Worm (Caenorhabditis elegans): ENCODE results near the gene Y73B6BL.37.

Y73B6BL.37 gene

ce11 chrIV:6487047-6487446 is at the start of gene Y73B6BL.37:
TSS of gene Y73B6BL.37 (plus strand) at chrIV:6487347.
- TF ChIP-seq nhr-129 (tag; optimal IDR thresholded peaks at IDR 0.05) (no peak), elt-1 (tag; optimal IDR thresholded peaks at IDR 0.05) (no peak), crh-2 (tag; optimal IDR thresholded peaks at IDR 0.05) (no peak), egl-27 (tag; optimal IDR thresholded peaks at IDR 0.05) (no peak)

ce11 chrIV:6438051-6438450 is 49.1 kb upstream of the Y73B6BL.37 start, which contains the start of gene dlc-5:
TSS of gene dlc-5 (plus strand) at chrIV:6438204.
- TF ChIP-seq aly-2 (tag; optimal IDR thresholded peaks at IDR 0.05) (no peak), unc-62 (GFP tag; optimal IDR thresholded peaks at IDR 0.05) (no peak), lin-11 (tag; optimal IDR thresholded peaks at IDR 0.05) (no peak)

ce11 chrIV:6441601-6442000 is 45.5 kb upstream of the Y73B6BL.37 start, which contains the start of gene Y73B6BL.31:
TSS of gene Y73B6BL.31 (plus strand) at chrIV:6441901.
- TF ChIP-seq ama-1 (optimal IDR thresholded peaks at IDR 0.05): no peak
- TF ChIP-seq elt-1 (tag; optimal IDR thresholded peaks at IDR 0.05): no peak
- no peak for TF ChIP-seq alr-1 (tag; optimal IDR thresholded peaks at IDR 0.05)
- TF ChIP-seq lin-13 (GFP tag; optimal IDR thresholded peaks at IDR 0.05): no peak
- TF ChIP-seq elt-3 (tag; optimal IDR thresholded peaks at IDR 0.05): no peak
- TF ChIP-seq crh-2 (tag; optimal IDR thresholded peaks at IDR 0.05): no peak
- TF ChIP-seq skn-1 (tag; optimal IDR thresholded peaks at IDR 0.05): no peak
- no peak for TF ChIP-seq ztf-11 (tag; optimal IDR thresholded peaks at IDR 0.05)
- no peak for TF ChIP-seq ceh-16 (tag; optimal IDR thresholded peaks at IDR 0.05)
- TF ChIP-seq ceh-82 (tag; optimal IDR thresholded peaks at IDR 0.05): no peak

ce11 chrIV:6442016-6442618 is 45.0 kb upstream of the Y73B6BL.37 start:
- TF ChIP-seq gmeb-1 (tag; optimal IDR thresholded peaks at IDR 0.05) (peak; percentile 26), sma-9 (GFP tag; optimal IDR thresholded peaks at IDR 0.05) (peak; percentile 42), sma-9 (tag; optimal IDR thresholded peaks at IDR 0.05) (no peak), unc-55 (GFP tag; optimal IDR thresholded peaks at IDR 0.05) (peak; percentile 23), nhr-129 (tag; optimal IDR thresholded peaks at IDR 0.05) (no peak), C34F6.9 (tag; optimal IDR thresholded peaks at IDR 0.05) (peak; percentile 2), F13H6.1 (tag; optimal IDR thresholded peaks at IDR 0.05) (peak; percentile 59), ztf-1 (GFP tag; conservative IDR thresholded peaks at IDR 0.05) (no peak), fos-1 (tag; optimal IDR thresholded peaks at IDR 0.05) (no peak), lsy-2 (tag; optimal IDR thresholded peaks at IDR 0.05) (peak; percentile 21 to 39), sma-3 (GFP tag; optimal IDR thresholded peaks at IDR 0.05) (no peak), nhr-11 (tag; optimal IDR thresholded peaks at IDR 0.05) (no peak)

ce11 chrIV:6443018-6443417 is 44.1 kb upstream of the Y73B6BL.37 start:
- no peak for TF ChIP-seq nhr-21 (tag; optimal IDR thresholded peaks at IDR 0.05)
- no peak for TF ChIP-seq C34F6.9 (tag; optimal IDR thresholded peaks at IDR 0.05)
- no peak for TF ChIP-seq gmeb-1 (tag; optimal IDR thresholded peaks at IDR 0.05)
- TF ChIP-seq nhr-11 (tag; optimal IDR thresholded peaks at IDR 0.05): no peak
- TF ChIP-seq dmd-4 (tag; optimal IDR thresholded peaks at IDR 0.05): no peak
- no peak for TF ChIP-seq lin-13 (GFP tag; optimal IDR thresholded peaks at IDR 0.05)
- no peak for TF ChIP-seq ztf-4 (tag; optimal IDR thresholded peaks at IDR 0.05)
- no peak for TF ChIP-seq lsy-2 (tag; optimal IDR thresholded peaks at IDR 0.05)
- TF ChIP-seq egl-27 (tag; optimal IDR thresholded peaks at IDR 0.05): no peak
- TF ChIP-seq unc-55 (GFP tag; optimal IDR thresholded peaks at IDR 0.05): no peak
- TF ChIP-seq mdl-1 (tag; optimal IDR thresholded peaks at IDR 0.05): no peak
- TF ChIP-seq nhr-23 (tag; optimal IDR thresholded peaks at IDR 0.05): no peak
- TF ChIP-seq nhr-10 (tag; optimal IDR thresholded peaks at IDR 0.05): no peak
- TF ChIP-seq ztf-11 (tag; optimal IDR thresholded peaks at IDR 0.05): no peak
- no peak for TF ChIP-seq peb-1 (tag; optimal IDR thresholded peaks at IDR 0.05)
- TF ChIP-seq elt-3 (tag; optimal IDR thresholded peaks at IDR 0.05): no peak
- TF ChIP-seq aly-2 (tag; optimal IDR thresholded peaks at IDR 0.05): no peak

- no peak for TF ChIP-seq blmp-1 (tag; optimal IDR thresholded peaks at IDR 0.05; ENCODE audit: insufficient read depth)
- no peak for TF ChIP-seq ztf-4 (tag; optimal IDR thresholded peaks at IDR 0.05)
- no peak for TF ChIP-seq Y55F3AM.14 (GFP tag; optimal IDR thresholded peaks at IDR 0.05)
- no peak for TF ChIP-seq gmeb-1 (tag; optimal IDR thresholded peaks at IDR 0.05)
- TF ChIP-seq lsy-2 (tag; optimal IDR thresholded peaks at IDR 0.05): no peak
- TF ChIP-seq nhr-23 (tag; optimal IDR thresholded peaks at IDR 0.05): no peak
- no peak for TF ChIP-seq F13H6.1 (tag; optimal IDR thresholded peaks at IDR 0.05)
- TF ChIP-seq skn-1 (tag; optimal IDR thresholded peaks at IDR 0.05): no peak
- TF ChIP-seq nhr-11 (tag; optimal IDR thresholded peaks at IDR 0.05): no peak
These were observed 29.7 kb upstream of the Y73B6BL.37 start, which contains the start of gene lgc-10 for ce11 chrIV:6457472-6457871. TSS of gene lgc-10 (minus strand) at chrIV:6457572.

All from whole organism, L2 larva.